Worm (Caenorhabditis elegans) whole organism, L2 larva: ENCODE data around the gene Y73C8C.12.

ENCODE experiments used
- Y55F3AM.14 ChIP-seq: fragments of 200-800 bp; sonication (Bioruptor generic); optimal IDR thresholded peaks from 2 replicates; lab custom pipeline; 2018; ENCODE audit warnings: mild to moderate bottlenecking, missing genetic modification characterization, missing compliant biosample characterization
- peb-1 ChIP-seq: fragments of 150-350 bp; optimal IDR thresholded peaks from 2 replicates; lab custom pipeline; 2014; ENCODE audit warnings: missing biosample characterization, missing genetic modification characterization

DNA sequence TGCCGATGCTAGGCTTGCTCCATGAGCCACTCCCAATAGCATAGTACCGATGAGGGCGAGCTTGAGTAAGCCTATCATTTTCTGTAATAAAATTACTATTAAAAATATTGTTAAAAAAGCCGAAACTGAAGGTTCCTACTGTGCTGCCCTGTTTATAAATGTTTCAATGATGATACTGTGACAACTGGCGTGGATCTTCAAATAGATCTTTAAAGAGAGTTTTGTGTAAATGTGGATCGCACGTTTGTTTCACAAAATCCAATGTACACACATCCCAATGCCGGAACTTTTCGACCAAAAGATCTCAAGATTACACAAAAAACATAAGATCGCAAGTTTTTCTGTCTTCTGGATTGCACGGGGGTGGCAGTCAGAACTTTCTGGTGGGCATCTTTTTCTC, 40.4 kb downstream of the Y73C8C.12 start, which contains the start of gene C36C5.14:
- TF ChIP-seq Y55F3AM.14 (GFP tag; lab: Kevin White, UChicago) (no peak), peb-1 (tag; lab: Kevin White, UChicago) (no peak)
